Fruit fly (Drosophila melanogaster) whole organism, prepupa: ENCODE results near the gene Rtca.

Experiments used
- Blimp-1 ChIP-seq: fragments of 200-800 bp; sonication (Bioruptor generic); optimal IDR thresholded peaks from 3 replicates; lab custom pipeline; 2017; ENCODE audit warnings: missing biosample characterization, missing genetic modification characterization, mild to moderate bottlenecking, moderate library complexity, missing genetic modification reagents
- CG10631 ChIP-seq: fragments of 200-800 bp; sonication (Bioruptor generic); optimal IDR thresholded peaks from 2 replicates; lab custom pipeline; 2016; ENCODE audit warnings: missing biosample characterization, missing genetic modification characterization
- CG11294 ChIP-seq: fragments of 200-800 bp; sonication (Bioruptor generic); IDR thresholded peaks from 2 replicates; pipeline ENCODE4 v1.3.6; 2022; ENCODE audit warnings: missing biosample characterization, missing genetic modification characterization
- CG11762 ChIP-seq: fragments of 200-800 bp; sonication (Bioruptor generic); optimal IDR thresholded peaks from 3 replicates; lab custom pipeline; 2016; ENCODE audit warnings: missing biosample characterization, missing genetic modification characterization; ENCODE audit not compliant: insufficient read depth
- CG15336 ChIP-seq: fragments of 200-800 bp; sonication (Bioruptor generic); IDR thresholded peaks from 2 replicates; pipeline ENCODE4 v1.3.6; 2022; ENCODE audit warnings: missing biosample characterization, missing genetic modification characterization
- CG1621 ChIP-seq: fragments of 200-800 bp; sonication (Bioruptor generic); optimal IDR thresholded peaks from 3 replicates; lab custom pipeline; 2018; ENCODE audit warnings: missing biosample characterization, mild to moderate bottlenecking, missing genetic modification characterization
- CG34406 ChIP-seq: fragments of 200-800 bp; sonication (Bioruptor generic); optimal IDR thresholded peaks from 3 replicates; lab custom pipeline; 2016; ENCODE audit warnings: missing biosample characterization, missing genetic modification characterization
- CG4318 ChIP-seq: fragments of 200-800 bp; sonication (Bioruptor generic); optimal IDR thresholded peaks from 3 replicates; lab custom pipeline; 2017; ENCODE audit warnings: missing biosample characterization, mild to moderate bottlenecking, missing genetic modification characterization
- CG6792 ChIP-seq: fragments of 200-800 bp; sonication (Bioruptor generic); optimal IDR thresholded peaks from 3 replicates; lab custom pipeline; 2016; ENCODE audit warnings: missing biosample characterization, missing genetic modification characterization
- CG6808 ChIP-seq: fragments of 200-800 bp; sonication (Bioruptor generic); optimal IDR thresholded peaks from 3 replicates; lab custom pipeline; 2017; ENCODE audit warnings: missing biosample characterization, missing genetic modification characterization, mild to moderate bottlenecking, moderate library complexity, missing genetic modification reagents
- CG9139 ChIP-seq: fragments of 200-800 bp; sonication (Bioruptor generic); optimal IDR thresholded peaks from 3 replicates; lab custom pipeline; 2017; ENCODE audit warnings: missing biosample characterization, mild to moderate bottlenecking, missing genetic modification characterization
- Eip75B ChIP-seq: fragments of 200-800 bp; sonication (Bioruptor generic); optimal IDR thresholded peaks from 3 replicates; lab custom pipeline; 2016; ENCODE audit warnings: missing biosample characterization, missing genetic modification characterization
- Eip93F ChIP-seq: fragments of 200-800 bp; sonication (Bioruptor generic); optimal IDR thresholded peaks from 2 replicates; lab custom pipeline; 2016; ENCODE audit warnings: missing biosample characterization, mild to moderate bottlenecking, missing genetic modification characterization
- Ets21C ChIP-seq: fragments of 200-800 bp; sonication (Bioruptor generic); optimal IDR thresholded peaks from 3 replicates; lab custom pipeline; 2016; ENCODE audit warnings: missing biosample characterization, missing genetic modification characterization
- Met ChIP-seq: fragments of 200-800 bp; sonication (Bioruptor generic); optimal IDR thresholded peaks from 3 replicates; lab custom pipeline; 2016; ENCODE audit warnings: missing biosample characterization, missing genetic modification characterization
- OdsH ChIP-seq: fragments of 200-800 bp; sonication (Bioruptor generic); optimal IDR thresholded peaks from 3 replicates; lab custom pipeline; 2016; ENCODE audit warnings: missing biosample characterization, missing genetic modification characterization
- Sox102F ChIP-seq: fragments of 200-800 bp; sonication (Bioruptor generic); optimal IDR thresholded peaks from 2 replicates; lab custom pipeline; 2016; ENCODE audit warnings: missing biosample characterization, mild to moderate bottlenecking, missing genetic modification characterization
- Sox14 ChIP-seq: fragments of 200-800 bp; sonication (Bioruptor generic); optimal IDR thresholded peaks from 3 replicates; lab custom pipeline; 2016; ENCODE audit warnings: missing biosample characterization, missing genetic modification characterization
- Sox15 ChIP-seq: fragments of 200-800 bp; sonication (Bioruptor generic); optimal IDR thresholded peaks from 3 replicates; lab custom pipeline; 2016; ENCODE audit warnings: missing biosample characterization, missing genetic modification characterization
- acj6 ChIP-seq: fragments of 200-800 bp; sonication (Bioruptor generic); optimal IDR thresholded peaks from 3 replicates; lab custom pipeline; 2016; ENCODE audit warnings: missing biosample characterization, missing genetic modification characterization
- eg ChIP-seq: fragments of 200-800 bp; sonication (Bioruptor generic); IDR thresholded peaks from 3 replicates; pipeline ENCODE4 v1.3.6; 2022; ENCODE audit warnings: missing biosample characterization, missing genetic modification characterization
- esn ChIP-seq: fragments of 200-800 bp; sonication (Bioruptor generic); optimal IDR thresholded peaks from 2 replicates; lab custom pipeline; 2016; ENCODE audit warnings: missing biosample characterization, mild to moderate bottlenecking, missing genetic modification characterization, moderate library complexity
- fkh ChIP-seq: fragments of 200-800 bp; sonication (Bioruptor generic); optimal IDR thresholded peaks from 3 replicates; lab custom pipeline; 2017; ENCODE audit warnings: missing biosample characterization, mild to moderate bottlenecking, missing genetic modification characterization, moderate library complexity

Rtca gene

DNA sequence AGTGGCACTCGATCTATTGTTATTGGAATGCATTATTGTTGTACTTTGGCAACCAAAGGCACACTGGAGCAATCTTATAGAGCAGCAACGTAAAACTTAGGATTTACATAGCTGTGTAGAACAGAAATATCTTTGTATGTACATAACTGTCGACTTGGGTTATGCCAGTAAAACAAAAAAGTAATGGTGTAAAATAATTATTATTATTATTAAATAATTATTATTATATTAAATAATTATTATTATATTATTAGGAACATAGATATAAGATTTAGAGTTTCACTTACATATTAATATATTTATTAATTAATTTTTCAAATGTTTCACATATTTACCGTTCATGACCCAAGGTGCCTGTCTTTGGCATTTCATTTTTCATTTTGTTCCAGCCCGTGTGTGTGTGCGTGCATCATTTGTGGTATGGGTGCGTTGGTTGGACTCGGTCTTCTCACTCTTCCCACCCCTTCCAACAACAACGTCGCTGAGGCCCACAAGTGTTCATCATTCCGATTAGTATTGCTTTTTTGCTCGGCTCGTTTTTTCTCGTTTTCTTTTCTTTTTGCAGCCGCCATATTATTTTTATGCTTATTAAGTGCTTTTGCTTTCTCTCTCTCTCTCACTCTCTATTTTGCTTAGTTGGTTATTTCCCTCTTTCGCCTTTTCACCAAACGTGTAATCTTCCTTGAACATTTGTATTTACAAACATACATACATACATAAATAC lies 51.9 kb downstream of the Rtca start (continued):
- TF ChIP-seq CG1621 (tag; lab: Kevin White, UChicago) = peak; percentile 79
- TF ChIP-seq fkh (GFP tag; lab: Kevin White, UChicago) = peak; percentile 66
- TF ChIP-seq CG11762 = peak; percentile 88
- peak; percentile 82 for TF ChIP-seq CG6808
- TF ChIP-seq CG6792 = peak; percentile 82
- TF ChIP-seq CG10631 (GFP tag; lab: Kevin White, UChicago) = peak; percentile 96
- TF ChIP-seq Sox102F = peak; percentile 49
- TF ChIP-seq Blimp-1 = peak; percentile 83
- TF ChIP-seq Eip93F (GFP tag; lab: Kevin White, UChicago) = peak; percentile 33
- peak; percentile 80 for TF ChIP-seq Ets21C (GFP tag; lab: Kevin White, UChicago)
- peak; percentile 11 for TF ChIP-seq Sox14 (GFP tag; lab: Kevin White, UChicago)
- peak; percentile 91 for TF ChIP-seq Sox15 (GFP tag; lab: Kevin White, UChicago)
- TF ChIP-seq CG15336 (GFP tag; lab: Robert Waterston, UW) = peak; percentile 86
- peak; percentile 83 for TF ChIP-seq OdsH (GFP tag; lab: Kevin White, UChicago)
- peak; percentile 96 for TF ChIP-seq CG4318
- peak; percentile 88 for TF ChIP-seq esn (GFP tag; lab: Kevin White, UChicago)
- TF ChIP-seq CG11294 (GFP tag; lab: Robert Waterston, UW) = peak; percentile 84
- TF ChIP-seq Met (GFP tag; lab: Kevin White, UChicago) = peak; percentile 73
- peak; percentile 92 for TF ChIP-seq eg
- TF ChIP-seq Eip75B (GFP tag; lab: Kevin White, UChicago) = peak; percentile 34
- TF ChIP-seq CG9139 (GFP tag; lab: Kevin White, UChicago) = peak; percentile 85
- TF ChIP-seq acj6 (GFP tag; lab: Kevin White, UChicago) = peak; percentile 90
- peak; percentile 96 for TF ChIP-seq CG34406 (GFP tag; lab: Kevin White, UChicago)
